Fruit fly (Drosophila melanogaster) whole organism, pupa: ENCODE data around the gene CG7567.
A peak's percentile ranks its signal among the peaks of the same experiment; 100 is the strongest.

ENCODE experiments used
- CG10348 ChIP-seq: fragments of 200-800 bp; sonication (Bioruptor generic); IDR thresholded peaks from 2 replicates; pipeline ENCODE4 v1.3.6; 2022; ENCODE audit warnings: missing biosample characterization, missing genetic modification characterization
- CG12605 ChIP-seq: fragments of 200-800 bp; sonication (Bioruptor generic); IDR thresholded peaks from 2 replicates; pipeline ENCODE4 v1.3.6; 2022; ENCODE audit warnings: missing biosample characterization, missing genetic modification characterization
- CG13204 ChIP-seq: fragments of 200-800 bp; sonication (Bioruptor generic); optimal IDR thresholded peaks from 2 replicates; lab custom pipeline; 2018; ENCODE audit warnings: missing biosample characterization, mild to moderate bottlenecking, missing genetic modification characterization, moderate library complexity
- CG14655 ChIP-seq: fragments of 200-800 bp; sonication (Bioruptor generic); optimal IDR thresholded peaks from 3 replicates; lab custom pipeline; 2017; ENCODE audit warnings: mild to moderate bottlenecking, missing biosample characterization, missing genetic modification reagents, missing genetic modification characterization
- CG15710 ChIP-seq: fragments of 200-800 bp; sonication (Bioruptor generic); optimal IDR thresholded peaks from 2 replicates; lab custom pipeline; 2018; ENCODE audit warnings: missing biosample characterization, mild to moderate bottlenecking, missing genetic modification characterization, moderate library complexity
- CG17806 ChIP-seq: fragments of 200-800 bp; sonication (Bioruptor generic); optimal IDR thresholded peaks from 2 replicates; lab custom pipeline; 2018; ENCODE audit warnings: missing biosample characterization, mild to moderate bottlenecking, missing genetic modification characterization, moderate library complexity
- CG32121 ChIP-seq: fragments of 200-800 bp; sonication (Bioruptor generic); IDR thresholded peaks from 2 replicates; pipeline ENCODE4 v1.3.6; 2022; ENCODE audit warnings: missing biosample characterization, missing genetic modification characterization
- CG34367 ChIP-seq: fragments of 200-800 bp; sonication (Bioruptor generic); optimal IDR thresholded peaks from 2 replicates; lab custom pipeline; 2018; ENCODE audit warnings: missing biosample characterization, mild to moderate bottlenecking, missing genetic modification characterization
- CG4496 ChIP-seq: fragments of 200-800 bp; sonication (Bioruptor generic); IDR thresholded peaks from 3 replicates; pipeline ENCODE4 v1.3.6; 2022; ENCODE audit warnings: missing biosample characterization, missing genetic modification characterization
- CG8159 ChIP-seq: fragments of 200-800 bp; sonication (Bioruptor generic); optimal IDR thresholded peaks from 3 replicates; lab custom pipeline; 2018; ENCODE audit warnings: missing biosample characterization, mild to moderate bottlenecking, missing genetic modification characterization, moderate library complexity
- CG8301 ChIP-seq: fragments of 200-800 bp; sonication (Bioruptor generic); optimal IDR thresholded peaks from 2 replicates; lab custom pipeline; 2018; ENCODE audit warnings: missing biosample characterization, mild to moderate bottlenecking, missing genetic modification characterization
- CG9948 ChIP-seq: fragments of 200-800 bp; sonication (Bioruptor generic); optimal IDR thresholded peaks from 2 replicates; lab custom pipeline; 2018; ENCODE audit warnings: missing biosample characterization, mild to moderate bottlenecking, missing genetic modification characterization, moderate library complexity
- D1 ChIP-seq: fragments of 200-800 bp; sonication (Bioruptor generic); optimal IDR thresholded peaks from 2 replicates; lab custom pipeline; 2018; ENCODE audit warnings: missing biosample characterization, mild to moderate bottlenecking, missing genetic modification characterization, moderate library complexity
- EcR ChIP-seq: fragments of 200-800 bp; sonication (Bioruptor generic); optimal IDR thresholded peaks from 3 replicates; lab custom pipeline; 2019; ENCODE audit warnings: missing biosample characterization, missing genetic modification characterization, mild to moderate bottlenecking, moderate library complexity, missing genetic modification reagents
- Ets98B ChIP-seq: fragments of 200-800 bp; sonication (Bioruptor generic); IDR thresholded peaks from 2 replicates; pipeline ENCODE4 v1.3.6; 2022; ENCODE audit warnings: missing biosample characterization, missing genetic modification characterization
- Pif1A ChIP-seq: fragments of 200-800 bp; sonication (Bioruptor generic); optimal IDR thresholded peaks from 3 replicates; lab custom pipeline; 2016; ENCODE audit warnings: missing biosample characterization, missing genetic modification characterization
- Pif1B ChIP-seq: fragments of 200-800 bp; sonication (Bioruptor generic); optimal IDR thresholded peaks from 3 replicates; lab custom pipeline; 2016; ENCODE audit warnings: missing biosample characterization, missing genetic modification characterization
- Snoo ChIP-seq: fragments of 200-800 bp; sonication (Bioruptor generic); optimal IDR thresholded peaks from 3 replicates; lab custom pipeline; 2017; ENCODE audit warnings: missing biosample characterization, mild to moderate bottlenecking, missing genetic modification characterization, inconsistent platforms
- fd96Ca ChIP-seq: fragments of 200-800 bp; sonication (Bioruptor generic); IDR thresholded peaks from 3 replicates; pipeline ENCODE4 v1.3.6; 2022; ENCODE audit warnings: missing biosample characterization, missing genetic modification characterization
- gl ChIP-seq: fragments of 200-800 bp; sonication (Bioruptor generic); optimal IDR thresholded peaks from 2 replicates; lab custom pipeline; 2018; ENCODE audit warnings: missing biosample characterization, mild to moderate bottlenecking, missing genetic modification characterization
- rn ChIP-seq: fragments of 200-800 bp; sonication (Bioruptor generic); IDR thresholded peaks from 2 replicates; pipeline ENCODE4 v1.3.6; 2022; ENCODE audit warnings: missing biosample characterization, missing genetic modification characterization

CG7567 gene

DNA sequence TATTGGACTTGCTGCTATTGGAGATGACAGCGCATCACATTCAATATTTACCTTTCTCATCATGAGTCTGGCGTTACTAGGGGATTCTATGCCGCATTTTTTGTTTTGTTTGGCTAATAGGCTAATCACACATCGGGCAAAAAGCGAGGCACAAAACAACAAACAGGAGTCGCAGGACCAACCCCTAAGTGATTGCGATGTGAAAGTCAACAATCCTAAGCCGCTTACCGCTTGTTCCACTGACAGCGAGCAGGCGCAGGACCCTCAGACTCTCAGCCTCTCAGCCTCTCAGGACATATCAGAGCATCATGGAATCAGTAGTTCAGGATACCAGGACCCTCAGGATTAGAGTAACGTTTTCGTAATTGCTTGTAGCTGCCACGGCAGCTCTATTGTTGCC lies 11.9 kb downstream of the CG7567 start:
- TF ChIP-seq fd96Ca (no peak), CG34367 (tag; lab: Kevin White, UChicago) (no peak), Ets98B (no peak), CG15710 (tag; lab: Kevin White, UChicago) (no peak), Pif1B (GFP tag; lab: Kevin White, UChicago) (no peak), CG17806 (no peak)

- TF ChIP-seq CG14655: no peak
- no peak for TF ChIP-seq CG4496 (GFP tag; lab: Robert Waterston, UW)
- TF ChIP-seq CG34367 (tag; lab: Kevin White, UChicago): no peak
- TF ChIP-seq rn (GFP tag; lab: Robert Waterston, UW): no peak
- no peak for TF ChIP-seq Snoo (tag; lab: Kevin White, UChicago)
- no peak for TF ChIP-seq CG15710 (tag; lab: Kevin White, UChicago)
- no peak for TF ChIP-seq CG10348 (GFP tag; lab: Robert Waterston, UW)
- no peak for TF ChIP-seq CG32121 (GFP tag; lab: Robert Waterston, UW)
- TF ChIP-seq CG8301 (tag; lab: Kevin White, UChicago): no peak
- no peak for TF ChIP-seq Ets98B
- no peak for TF ChIP-seq CG13204
- TF ChIP-seq Pif1A (GFP tag; lab: Kevin White, UChicago): no peak
- no peak for TF ChIP-seq CG12605 (GFP tag; lab: Robert Waterston, UW)
- no peak for TF ChIP-seq fd96Ca
- no peak for TF ChIP-seq CG9948 (tag; lab: Kevin White, UChicago)
- no peak for TF ChIP-seq gl (tag; lab: Kevin White, UChicago)
Observed at dm6 chr3R:29572040-29572648, 15.8 kb downstream of the CG7567 start.

- peak; percentile 78 for TF ChIP-seq CG8159 (tag; lab: Kevin White, UChicago)
- no peak for TF ChIP-seq fd96Ca
- TF ChIP-seq CG15710 (tag; lab: Kevin White, UChicago): peak; percentile 66
- TF ChIP-seq Ets98B: no peak
- peak; percentile 66 for TF ChIP-seq CG17806
- no peak for TF ChIP-seq Snoo (tag; lab: Kevin White, UChicago)
- no peak for TF ChIP-seq CG32121 (GFP tag; lab: Robert Waterston, UW)
- TF ChIP-seq CG12605 (GFP tag; lab: Robert Waterston, UW): peak; percentile 39; the same call in 1 of the 2 replicates
- no peak for TF ChIP-seq EcR (GFP tag; lab: Kevin White, UChicago)
- TF ChIP-seq gl (tag; lab: Kevin White, UChicago): no peak
- TF ChIP-seq CG4496 (GFP tag; lab: Robert Waterston, UW): no peak
- TF ChIP-seq rn (GFP tag; lab: Robert Waterston, UW): no peak
- peak; percentile 69 for TF ChIP-seq CG8301 (tag; lab: Kevin White, UChicago)
- no peak for TF ChIP-seq Pif1A (GFP tag; lab: Kevin White, UChicago)
- peak; percentile 17 for TF ChIP-seq Pif1B (GFP tag; lab: Kevin White, UChicago)
- no peak for TF ChIP-seq CG13204
- TF ChIP-seq CG34367 (tag; lab: Kevin White, UChicago): peak; percentile 38
- no peak for TF ChIP-seq CG10348 (GFP tag; lab: Robert Waterston, UW)
- TF ChIP-seq CG9948 (tag; lab: Kevin White, UChicago): peak; percentile 67
- TF ChIP-seq CG14655: peak; percentile 72
Observed at dm6 chr3R:29570239-29570814, 17.6 kb downstream of the CG7567 start.

dm6 chr3R:29566997-29567670 lies 20.8 kb downstream of the CG7567 start:
- TF ChIP-seq CG34367 (tag; lab: Kevin White, UChicago) (peak; percentile 61), CG10348 (GFP tag; lab: Robert Waterston, UW) (no peak), CG32121 (GFP tag; lab: Robert Waterston, UW) (peak; percentile 70), D1 (tag; lab: Kevin White, UChicago) (peak; percentile 25), fd96Ca (peak; percentile 85), CG13204 (no peak), rn (GFP tag; lab: Robert Waterston, UW) (peak; percentile 42; the same call in 1 of the 2 replicates), CG8301 (tag; lab: Kevin White, UChicago) (peak; percentile 57), CG17806 (peak; percentile 62), CG4496 (GFP tag; lab: Robert Waterston, UW) (peak; percentile 83), Pif1A (GFP tag; lab: Kevin White, UChicago) (peak; percentile 62), CG14655 (peak; percentile 61), Pif1B (GFP tag; lab: Kevin White, UChicago) (peak; percentile 51), CG8159 (tag; lab: Kevin White, UChicago) (peak; percentile 67), Ets98B (peak; percentile 71), CG15710 (tag; lab: Kevin White, UChicago) (peak; percentile 69), gl (tag; lab: Kevin White, UChicago) (peak; percentile 6), Snoo (tag; lab: Kevin White, UChicago) (peak; percentile 80), CG9948 (tag; lab: Kevin White, UChicago) (peak; percentile 65), EcR (GFP tag; lab: Kevin White, UChicago) (no peak), CG12605 (GFP tag; lab: Robert Waterston, UW) (peak; percentile 44; the same call in 1 of the 2 replicates)

- TF ChIP-seq CG4496 (GFP tag; lab: Robert Waterston, UW) (0 out of 3 replicates have a peak, but pooled peaks have one; percentile 14), Ets98B (no peak), CG8301 (tag; lab: Kevin White, UChicago) (no peak), gl (tag; lab: Kevin White, UChicago) (no peak), CG9948 (tag; lab: Kevin White, UChicago) (no peak)
- TF ChIP-seq, all 21 proteins: peak for 1
Observed at dm6 chr3R:29565744-29566143, 22.2 kb downstream of the CG7567 start.
